Worm (Caenorhabditis elegans): ENCODE results near the gene C18A11.4.

Gene C18A11.4

ce11 chrX:8022728-8023127 lies 22.6 kb upstream of the C18A11.4 start:
- TF ChIP-seq lsy-2 (tag; optimal IDR thresholded peaks at IDR 0.05) (no peak), sma-9 (GFP tag; optimal IDR thresholded peaks at IDR 0.05) (peak; percentile 53), sma-9 (tag; optimal IDR thresholded peaks at IDR 0.05) (no peak), C34F6.9 (tag; optimal IDR thresholded peaks at IDR 0.05) (no peak), mdl-1 (tag; optimal IDR thresholded peaks at IDR 0.05) (peak in 1 of 2 experiments; percentile 42), crh-2 (tag; optimal IDR thresholded peaks at IDR 0.05) (peak; percentile 56), nhr-129 (tag; optimal IDR thresholded peaks at IDR 0.05) (peak; percentile 61), fos-1 (tag; optimal IDR thresholded peaks at IDR 0.05) (peak; percentile 30), gmeb-1 (tag; optimal IDR thresholded peaks at IDR 0.05) (peak; percentile 2)

DNA sequence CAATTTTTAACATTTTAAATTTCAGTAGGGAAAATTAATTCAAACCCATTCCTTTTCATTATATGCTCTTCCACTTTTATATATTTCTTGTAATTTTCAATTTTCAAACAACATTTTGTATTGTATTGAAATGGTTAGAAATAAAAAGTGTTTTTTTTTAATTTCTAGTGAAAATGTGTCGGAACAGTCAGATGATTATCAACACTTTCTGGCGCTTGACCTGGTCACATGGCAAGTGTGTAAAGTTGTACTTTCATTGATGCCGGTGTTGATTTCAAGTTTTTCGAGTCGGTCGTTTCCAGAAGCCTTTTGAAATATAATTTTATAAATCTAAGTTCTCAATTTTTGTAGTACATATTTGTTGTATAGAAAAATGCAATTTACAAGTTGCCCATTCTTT lies 18.6 kb upstream of the C18A11.4 start:
- TF ChIP-seq nhr-21 (tag; optimal IDR thresholded peaks at IDR 0.05) (no peak), snpc-4 (tag; optimal IDR thresholded peaks at IDR 0.05) (no peak), nhr-237 (tag; optimal IDR thresholded peaks at IDR 0.05) (no peak), blmp-1 (tag; optimal IDR thresholded peaks at IDR 0.05; ENCODE audit: insufficient read depth) (peak; percentile 20), nhr-11 (tag; optimal IDR thresholded peaks at IDR 0.05) (no peak), unc-55 (GFP tag; optimal IDR thresholded peaks at IDR 0.05) (no peak), ztf-4 (tag; optimal IDR thresholded peaks at IDR 0.05) (no peak), ceh-16 (tag; optimal IDR thresholded peaks at IDR 0.05) (no peak), elt-1 (tag; optimal IDR thresholded peaks at IDR 0.05) (no peak), nhr-10 (tag; optimal IDR thresholded peaks at IDR 0.05) (no peak), nhr-25 (tag; optimal IDR thresholded peaks at IDR 0.05) (peak; percentile 31), ztf-11 (tag; optimal IDR thresholded peaks at IDR 0.05) (no peak), nhr-12 (tag; optimal IDR thresholded peaks at IDR 0.05) (no peak), nhr-6 (tag; optimal IDR thresholded peaks at IDR 0.05) (no peak), skn-1 (tag; optimal IDR thresholded peaks at IDR 0.05) (no peak), aly-2 (tag; optimal IDR thresholded peaks at IDR 0.05) (no peak), sma-9 (GFP tag; optimal IDR thresholded peaks at IDR 0.05) (peak; percentile 52), sma-9 (tag; optimal IDR thresholded peaks at IDR 0.05) (no peak), lin-11 (tag; optimal IDR thresholded peaks at IDR 0.05) (no peak), mab-5 (tag; optimal IDR thresholded peaks at IDR 0.05) (no peak), R02D3.7 (tag; optimal IDR thresholded peaks at IDR 0.05) (no peak), ZK546.5 (tag; optimal IDR thresholded peaks at IDR 0.05) (no peak), unc-39 (tag; optimal IDR thresholded peaks at IDR 0.05) (no peak), elt-3 (tag; optimal IDR thresholded peaks at IDR 0.05) (no peak), lsy-2 (tag; optimal IDR thresholded peaks at IDR 0.05) (peak in 1 of 2 experiments; percentile 63), nhr-129 (tag; optimal IDR thresholded peaks at IDR 0.05) (peak; percentile 33), alr-1 (tag; optimal IDR thresholded peaks at IDR 0.05) (no peak), nhr-23 (tag; optimal IDR thresholded peaks at IDR 0.05) (no peak), sma-3 (GFP tag; optimal IDR thresholded peaks at IDR 0.05) (peak; percentile 25), mdl-1 (tag; optimal IDR thresholded peaks at IDR 0.05) (no peak), Y55F3AM.14 (GFP tag; optimal IDR thresholded peaks at IDR 0.05) (no peak), sem-4 (tag; optimal IDR thresholded peaks at IDR 0.05) (no peak), dmd-4 (tag; optimal IDR thresholded peaks at IDR 0.05) (no peak), egl-27 (tag; optimal IDR thresholded peaks at IDR 0.05) (no peak), zag-1 (tag; optimal IDR thresholded peaks at IDR 0.05) (no peak), fos-1 (tag; optimal IDR thresholded peaks at IDR 0.05) (no peak), ama-1 (optimal IDR thresholded peaks at IDR 0.05) (peak; percentile 9), lin-39 (tag; optimal IDR thresholded peaks at IDR 0.05) (no peak), lin-13 (GFP tag; optimal IDR thresholded peaks at IDR 0.05) (no peak), C34F6.9 (tag; optimal IDR thresholded peaks at IDR 0.05) (no peak), ztf-1 (GFP tag; conservative IDR thresholded peaks at IDR 0.05) (no peak), peb-1 (tag; optimal IDR thresholded peaks at IDR 0.05) (no peak), ceh-82 (tag; optimal IDR thresholded peaks at IDR 0.05) (no peak), crh-2 (tag; optimal IDR thresholded peaks at IDR 0.05) (peak; percentile 36), F13H6.1 (tag; optimal IDR thresholded peaks at IDR 0.05) (no peak), unc-62 (GFP tag; optimal IDR thresholded peaks at IDR 0.05) (no peak), mbf-1 (tag; optimal IDR thresholded peaks at IDR 0.05) (no peak), nhr-77 (tag; optimal IDR thresholded peaks at IDR 0.05) (no peak), gmeb-1 (tag; optimal IDR thresholded peaks at IDR 0.05) (no peak)

Measured in whole organism, L2 larva.